Worm (Caenorhabditis elegans): Measurements from ENCODE around the gene bath-2.

bath-2 gene

DNA sequence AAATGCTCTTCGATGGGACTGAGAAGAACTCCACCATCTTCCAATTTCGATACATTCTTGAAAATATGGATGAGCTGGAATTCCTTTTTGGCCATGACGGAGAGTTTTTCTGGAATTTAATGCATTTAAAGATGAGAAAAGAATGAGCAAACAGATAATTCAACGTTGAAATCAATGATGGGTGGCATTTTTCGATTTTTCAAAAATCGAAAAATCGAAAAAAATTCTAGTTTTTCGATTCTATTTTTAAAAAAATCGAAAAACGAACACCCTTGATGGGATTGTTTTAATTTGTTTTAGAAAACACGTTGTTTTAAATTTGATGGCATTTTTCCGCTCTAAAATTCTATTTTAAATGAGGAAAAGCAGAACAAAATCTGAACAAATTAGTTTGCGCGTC is 9.8 kb downstream of the bath-2 start, which contains the start of gene math-31:
math-31 (minus strand) TSS at position 101 of the 400 bp plus-strand sequence.
- TF ChIP-seq K02D7.2 (tag; optimal IDR thresholded peaks at IDR 0.05) (no peak), pqm-1 (tag; optimal IDR thresholded peaks at IDR 0.05) (no peak), ceh-45 (GFP tag; IDR thresholded peaks at IDR 0.05) (no peak), npax-4 (tag; optimal IDR thresholded peaks at IDR 0.05) (no peak), ceh-2 (tag; optimal IDR thresholded peaks at IDR 0.05) (no peak), nhr-232 (tag; optimal IDR thresholded peaks at IDR 0.05) (no peak), nhr-11 (tag; optimal IDR thresholded peaks at IDR 0.05) (no peak), hlh-8 (tag; optimal IDR thresholded peaks at IDR 0.05) (no peak), fkh-10 (GFP tag; optimal IDR thresholded peaks at IDR 0.05) (no peak), odd-2 (tag; optimal IDR thresholded peaks at IDR 0.05) (no peak), elt-2 (tag; optimal IDR thresholded peaks at IDR 0.05) (no peak), zip-5 (tag; optimal IDR thresholded peaks at IDR 0.05) (no peak), rnt-1 (tag; optimal IDR thresholded peaks at IDR 0.05) (no peak), ceh-31 (tag; optimal IDR thresholded peaks at IDR 0.05) (no peak), sdc-2 (tag; optimal IDR thresholded peaks at IDR 0.05) (no peak), tbx-2 (tag; optimal IDR thresholded peaks at IDR 0.05) (no peak), C38D4.7 (GFP tag; optimal IDR thresholded peaks at IDR 0.05) (no peak), nfya-1 (tag; optimal IDR thresholded peaks at IDR 0.05) (no peak), ceh-18 (tag; optimal IDR thresholded peaks at IDR 0.05) (no peak), hlh-6 (tag; optimal IDR thresholded peaks at IDR 0.05) (no peak)

DNA sequence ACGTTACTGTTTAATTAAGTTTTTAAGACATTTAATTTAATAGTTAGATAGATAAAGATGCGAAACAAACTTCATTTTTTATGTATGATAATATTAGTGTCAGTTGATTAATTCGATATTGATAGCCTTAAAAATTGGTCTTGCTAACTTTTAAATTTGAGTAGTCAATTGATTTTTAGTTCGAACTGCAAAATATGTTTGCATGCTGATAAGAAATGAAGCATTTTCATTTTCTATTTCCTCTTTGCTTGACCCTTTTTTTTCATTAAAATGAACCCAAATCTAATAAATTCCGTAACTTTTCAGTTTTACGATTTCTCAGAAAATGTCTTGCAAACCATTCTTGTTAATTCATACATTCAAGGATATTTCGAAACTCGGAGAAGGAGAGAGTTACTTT is 17.5 kb downstream of the bath-2 start, which contains the start of gene math-22:
math-22 (plus strand) TSS at position 301 of the 400 bp plus-strand sequence.
- TF ChIP-seq unc-42 (tag; optimal IDR thresholded peaks at IDR 0.05) = no peak
- no peak for TF ChIP-seq elt-2 (tag; optimal IDR thresholded peaks at IDR 0.05)
- no peak for TF ChIP-seq pha-4 (tag; optimal IDR thresholded peaks at IDR 0.05)
- no peak for TF ChIP-seq pqm-1 (tag; optimal IDR thresholded peaks at IDR 0.05)
- no peak for TF ChIP-seq rnt-1 (tag; optimal IDR thresholded peaks at IDR 0.05)
- TF ChIP-seq gmeb-2 (tag; optimal IDR thresholded peaks at IDR 0.05) = no peak
- TF ChIP-seq ama-1 (optimal IDR thresholded peaks at IDR 0.05) = no peak
- TF ChIP-seq unc-86 (tag; optimal IDR thresholded peaks at IDR 0.05) = no peak
- no peak for TF ChIP-seq C38D4.7 (GFP tag; optimal IDR thresholded peaks at IDR 0.05)
- no peak for TF ChIP-seq lin-11 (tag; optimal IDR thresholded peaks at IDR 0.05)
- TF ChIP-seq che-1 (tag; optimal IDR thresholded peaks at IDR 0.05) = no peak
- no peak for TF ChIP-seq syd-9 (tag; optimal IDR thresholded peaks at IDR 0.05)
- no peak for TF ChIP-seq sox-2 (GFP tag; IDR thresholded peaks at IDR 0.05)
- TF ChIP-seq lim-6 (tag; optimal IDR thresholded peaks at IDR 0.05) = no peak
- no peak for TF ChIP-seq dve-1 (tag; optimal IDR thresholded peaks at IDR 0.05)

- TF ChIP-seq unc-42 (tag; optimal IDR thresholded peaks at IDR 0.05) (no peak), ztf-16 (tag; optimal IDR thresholded peaks at IDR 0.05) (no peak), mec-3 (tag; optimal IDR thresholded peaks at IDR 0.05; ENCODE audit: borderline replicate concordance) (no peak), K02D7.2 (tag; optimal IDR thresholded peaks at IDR 0.05) (no peak), dve-1 (tag; optimal IDR thresholded peaks at IDR 0.05) (no peak), ceh-34 (tag; optimal IDR thresholded peaks at IDR 0.05) (no peak)
Observed at ce11 chrII:1901981-1902380, 20.6 kb downstream of the bath-2 start, which contains the start of gene math-23. Gene math-23 (plus strand): TSS chrII:1902281.

- TF ChIP-seq pros-1 (tag; optimal IDR thresholded peaks at IDR 0.05) = no peak
Observed at ce11 chrII:1899934-1900333, 22.6 kb downstream of the bath-2 start, which contains the start of gene math-24. Gene math-24 (plus strand): TSS chrII:1900234.

DNA sequence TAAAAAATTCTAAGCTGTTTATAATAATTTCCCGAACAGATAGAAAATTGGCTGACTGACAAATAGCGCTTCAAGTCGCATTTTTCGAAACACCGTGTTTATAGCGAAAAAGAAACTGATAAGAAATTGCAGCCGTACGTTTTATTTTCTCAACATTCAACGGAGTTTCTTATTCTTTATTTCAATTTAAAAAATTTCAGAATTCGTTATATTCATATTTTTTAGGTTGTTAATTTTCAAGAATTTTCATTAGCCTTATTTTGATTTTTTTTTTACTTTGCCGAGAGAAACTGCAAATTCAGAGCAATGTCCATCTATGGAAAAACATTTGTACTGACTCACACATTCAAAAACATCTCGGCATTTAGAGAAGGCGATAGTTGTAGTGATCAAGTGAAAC is 24.6 kb downstream of the bath-2 start, which contains the start of gene C46F9.6:
C46F9.6 (plus strand) TSS at position 301 of the 400 bp plus-strand sequence.
- TF ChIP-seq gmeb-2 (tag; optimal IDR thresholded peaks at IDR 0.05) (no peak), tbx-7 (tag; optimal IDR thresholded peaks at IDR 0.05) (no peak), unc-55 (GFP tag; optimal IDR thresholded peaks at IDR 0.05) (no peak), K09A11.1 (tag; optimal IDR thresholded peaks at IDR 0.05; ENCODE audit: insufficient read depth) (no peak), eyg-1 (tag; optimal IDR thresholded peaks at IDR 0.05) (no peak), mec-3 (tag; optimal IDR thresholded peaks at IDR 0.05; ENCODE audit: borderline replicate concordance) (no peak), ceh-6 (GFP tag; optimal IDR thresholded peaks at IDR 0.05) (no peak), hlh-15 (tag; optimal IDR thresholded peaks at IDR 0.05) (no peak), elt-2 (tag; optimal IDR thresholded peaks at IDR 0.05) (no peak), lin-11 (tag; optimal IDR thresholded peaks at IDR 0.05) (no peak), ttx-3 (tag; optimal IDR thresholded peaks at IDR 0.05) (no peak), ceh-45 (GFP tag; IDR thresholded peaks at IDR 0.05) (no peak), tbx-2 (tag; optimal IDR thresholded peaks at IDR 0.05) (no peak), ets-4 (tag; optimal IDR thresholded peaks at IDR 0.05) (no peak), unc-42 (tag; optimal IDR thresholded peaks at IDR 0.05) (no peak), ama-1 (optimal IDR thresholded peaks at IDR 0.05) (no peak), hlh-13 (GFP tag; optimal IDR thresholded peaks at IDR 0.05) (no peak), F13H6.1 (tag; optimal IDR thresholded peaks at IDR 0.05) (no peak), pat-9 (tag; optimal IDR thresholded peaks at IDR 0.05) (no peak)
